Fruit fly (Drosophila melanogaster) whole organism, embryonic: Measurements from ENCODE around the gene CG42268.

ENCODE experiments used
- CG12744 ChIP-seq: fragments of 200-800 bp; sonication (Bioruptor generic); optimal IDR thresholded peaks from 2 replicates; lab custom pipeline; 2016; ENCODE audit warnings: missing biosample characterization, missing genetic modification characterization
- CG13287 ChIP-seq: fragments of 200-800 bp; sonication (Bioruptor generic); IDR thresholded peaks from 2 replicates; pipeline ENCODE4 v1.3.6; 2022; ENCODE audit warnings: missing biosample characterization, missing genetic modification characterization; ENCODE audit not compliant: partially characterized antibody
- CG15479 ChIP-seq: fragments of 200-800 bp; sonication (Bioruptor generic); optimal IDR thresholded peaks from 3 replicates; lab custom pipeline; 2019; ENCODE audit warnings: missing biosample characterization, mild to moderate bottlenecking, missing genetic modification characterization, moderate library complexity
- CG1603 ChIP-seq: fragments of 200-800 bp; sonication (Bioruptor generic); optimal IDR thresholded peaks from 2 replicates; lab custom pipeline; 2019; ENCODE audit warnings: missing biosample characterization, mild to moderate bottlenecking, missing genetic modification characterization, moderate library complexity
- CG2712 ChIP-seq: fragments of 200-800 bp; optimal IDR thresholded peaks from 3 replicates; lab custom pipeline; 2019; ENCODE audit warnings: missing biosample characterization, mild to moderate bottlenecking, missing genetic modification characterization, moderate library complexity
- CG30431 ChIP-seq: fragments of 200-800 bp; sonication (Bioruptor generic); optimal IDR thresholded peaks from 2 replicates; lab custom pipeline; 2017; ENCODE audit warnings: missing biosample characterization, missing genetic modification characterization
- CG32532 ChIP-seq: fragments of 200-800 bp; sonication (Bioruptor generic); IDR thresholded peaks from 2 replicates; pipeline ENCODE4 v1.3.6; 2022; ENCODE audit warnings: missing biosample characterization, missing genetic modification characterization
- CG34224 ChIP-seq: fragments of 200-800 bp; sonication (Bioruptor generic); IDR thresholded peaks from 3 replicates; pipeline ENCODE4 v1.3.6; 2022; ENCODE audit warnings: missing biosample characterization, missing genetic modification characterization; ENCODE audit not compliant: partially characterized antibody
- CG3847 ChIP-seq: fragments of 200-800 bp; sonication (Bioruptor generic); IDR thresholded peaks from 2 replicates; pipeline ENCODE4 v1.3.6; 2022; ENCODE audit warnings: missing biosample characterization, missing genetic modification characterization
- CG4328 ChIP-seq: fragments of 200-800 bp; sonication (Bioruptor generic); optimal IDR thresholded peaks from 3 replicates; lab custom pipeline; 2017; ENCODE audit warnings: missing biosample characterization, missing genetic modification reagents, missing genetic modification characterization
- CG4707 ChIP-seq: fragments of 200-800 bp; sonication (Bioruptor generic); optimal IDR thresholded peaks from 2 replicates; lab custom pipeline; 2018; ENCODE audit warnings: missing biosample characterization, mild to moderate bottlenecking, missing genetic modification characterization, moderate library complexity
- CG7963 ChIP-seq: fragments of 200-800 bp; sonication (Bioruptor generic); IDR thresholded peaks from 3 replicates; pipeline ENCODE4 v1.3.6; 2022; ENCODE audit warnings: missing biosample characterization, missing genetic modification characterization; ENCODE audit not compliant: partially characterized antibody
- CG8924 ChIP-seq: fragments of 200-800 bp; optimal IDR thresholded peaks from 3 replicates; lab custom pipeline; 2019; ENCODE audit warnings: missing biosample characterization, mild to moderate bottlenecking, missing genetic modification characterization, moderate library complexity
- CTCF ChIP-seq: fragments of 200-800 bp; sonication (Bioruptor generic); optimal IDR thresholded peaks from 2 replicates; lab custom pipeline; 2017; ENCODE audit warnings: missing biosample characterization, mild to moderate bottlenecking, missing genetic modification characterization, moderate library complexity
- E2f1 ChIP-seq: fragments of 200-800 bp; sonication (Bioruptor generic); IDR thresholded peaks from 2 replicates; pipeline ENCODE4 v1.3.6; 2022; ENCODE audit warnings: missing biosample characterization, missing genetic modification characterization
- ERR ChIP-seq: fragments of 200-800 bp; sonication (Bioruptor generic); optimal IDR thresholded peaks from 2 replicates; lab custom pipeline; 2016; ENCODE audit warnings: missing biosample characterization, missing genetic modification characterization
- Ets65A ChIP-seq: fragments of 200-800 bp; sonication (Bioruptor generic); peaks from one replicate; lab custom pipeline; 2016; ENCODE audit warnings: missing biosample characterization, missing genetic modification characterization
- Hsf ChIP-seq: fragments of 200-800 bp; sonication (Bioruptor generic); optimal IDR thresholded peaks from 3 replicates; lab custom pipeline; 2016; ENCODE audit warnings: missing biosample characterization, missing genetic modification characterization
- MBD-R2 ChIP-seq: fragments of 200-800 bp; sonication (Bioruptor generic); IDR thresholded peaks from 2 replicates; pipeline ENCODE4 v1.3.6; 2022; ENCODE audit warnings: missing biosample characterization, missing genetic modification characterization
- MESR4 ChIP-seq: fragments of 200-800 bp; sonication (Bioruptor generic); optimal IDR thresholded peaks from 2 replicates; lab custom pipeline; 2018; ENCODE audit warnings: missing biosample characterization, mild to moderate bottlenecking, missing genetic modification characterization, moderate library complexity
- Med ChIP-seq: fragments of 200-800 bp; sonication (Bioruptor generic); peaks from one replicate; lab custom pipeline; 2016; ENCODE audit warnings: missing biosample characterization, missing genetic modification characterization, mild to moderate bottlenecking, inconsistent platforms, moderate library complexity
- Mrtf ChIP-seq: fragments of 200-800 bp; sonication (Bioruptor generic); IDR thresholded peaks from 3 replicates; pipeline ENCODE4 v1.3.6; 2022; ENCODE audit warnings: missing biosample characterization, missing genetic modification characterization
- Myb ChIP-seq: fragments of 200-800 bp; sonication (Bioruptor generic); optimal IDR thresholded peaks from 2 replicates; lab custom pipeline; 2016; ENCODE audit warnings: missing biosample characterization, missing genetic modification characterization
- Neu2 ChIP-seq: fragments of 200-800 bp; sonication (Bioruptor generic); optimal IDR thresholded peaks from 3 replicates; lab custom pipeline; 2016; ENCODE audit warnings: missing biosample characterization, missing genetic modification characterization, borderline replicate concordance
- Nf-YC ChIP-seq: fragments of 200-800 bp; optimal IDR thresholded peaks from 3 replicates; lab custom pipeline; 2019; ENCODE audit warnings: missing biosample characterization, mild to moderate bottlenecking, missing genetic modification characterization, moderate library complexity
- Rfx ChIP-seq: fragments of 200-800 bp; sonication (Bioruptor generic); IDR thresholded peaks from 2 replicates; pipeline ENCODE4 v1.3.6; 2022; ENCODE audit warnings: missing biosample characterization, missing genetic modification characterization
- Scr ChIP-seq: fragments of 200-800 bp; sonication (Bioruptor generic); IDR thresholded peaks from 2 replicates; pipeline ENCODE4 v1.3.6; 2022; ENCODE audit warnings: missing biosample characterization, missing genetic modification characterization; ENCODE audit not compliant: partially characterized antibody
- Side ChIP-seq: fragments of 200-800 bp; sonication (Bioruptor generic); optimal IDR thresholded peaks from 2 replicates; lab custom pipeline; 2016; ENCODE audit warnings: missing biosample characterization, missing genetic modification characterization
- Sin3A ChIP-seq: fragments of >200 bp; optimal IDR thresholded peaks from 2 replicates; lab custom pipeline; 2018
- Xrp1 ChIP-seq: fragments of 200-800 bp; sonication (Bioruptor generic); IDR thresholded peaks from 2 replicates; pipeline ENCODE4 v1.3.6; 2022; ENCODE audit warnings: missing biosample characterization, missing genetic modification characterization
- ato ChIP-seq: fragments of 200-800 bp; sonication (Bioruptor generic); IDR thresholded peaks from 2 replicates; pipeline ENCODE4 v1.3.6; 2022; ENCODE audit warnings: missing biosample characterization, missing genetic modification characterization; ENCODE audit not compliant: partially characterized antibody
- br ChIP-seq: fragments of >200 bp; optimal IDR thresholded peaks from 2 replicates; lab custom pipeline; 2017
- dpn ChIP-seq, 2 experiments: fragments of 200-800 bp; sonication (Bioruptor generic); optimal IDR thresholded peaks; 3 replicates each; lab custom pipeline; 2016; ENCODE audit warnings: missing biosample characterization in 2 of 2, missing genetic modification characterization in 2 of 2
- esg ChIP-seq: fragments of 200-800 bp; sonication (Bioruptor generic); conservative IDR thresholded peaks from 2 replicates; pipeline ENCODE4 v1.3.6; 2022; ENCODE audit warnings: missing biosample characterization, missing genetic modification characterization
- gcm2 ChIP-seq: fragments of 200-800 bp; sonication (Bioruptor generic); optimal IDR thresholded peaks from 2 replicates; lab custom pipeline; 2016; ENCODE audit warnings: missing biosample characterization, missing genetic modification characterization
- gro ChIP-seq: fragments of 200-800 bp; sonication (Bioruptor generic); optimal IDR thresholded peaks from 2 replicates; lab custom pipeline; 2016; ENCODE audit warnings: missing biosample characterization, missing genetic modification characterization
- ham ChIP-seq: fragments of 200-800 bp; sonication (Bioruptor generic); IDR thresholded peaks from 2 replicates; pipeline ENCODE4 v1.3.6; 2022; ENCODE audit warnings: missing biosample characterization, missing genetic modification characterization
- her ChIP-seq: fragments of 200-800 bp; sonication (Bioruptor generic); optimal IDR thresholded peaks from 2 replicates; lab custom pipeline; 2016; ENCODE audit warnings: missing biosample characterization, missing genetic modification characterization
- knrl ChIP-seq: fragments of 200-800 bp; sonication (Bioruptor generic); IDR thresholded peaks from 3 replicates; pipeline ENCODE4 v1.3.6; 2022; ENCODE audit warnings: missing biosample characterization, missing genetic modification characterization; ENCODE audit not compliant: partially characterized antibody
- nom ChIP-seq: fragments of 200-800 bp; sonication (Bioruptor generic); optimal IDR thresholded peaks from 2 replicates; lab custom pipeline; 2017; ENCODE audit warnings: missing biosample characterization, missing genetic modification characterization, mild to moderate bottlenecking, moderate library complexity, missing genetic modification reagents
- pho ChIP-seq: fragments of 200-800 bp; sonication (Bioruptor generic); optimal IDR thresholded peaks from 2 replicates; lab custom pipeline; 2016; ENCODE audit warnings: missing biosample characterization, missing genetic modification characterization
- prd ChIP-seq, 3 experiments: fragments of >200 bp in 2 of 3; fragments of 200-800 bp in 1 of 3; sonication (Bioruptor generic) in 1 of 3; optimal IDR thresholded peaks in 2 of 3; IDR thresholded peaks in 1 of 3; 2 replicates in 2 of 3; 3 replicates in 1 of 3; pipeline versions ENCODE4 v1.3.6 to Lab custom; 2017 to 2022; ENCODE audit warnings: missing biosample characterization in 1 of 3, missing genetic modification characterization in 1 of 3
- ranshi ChIP-seq: fragments of 200-800 bp; sonication (Bioruptor generic); IDR thresholded peaks from 2 replicates; pipeline ENCODE4 v1.3.6; 2022; ENCODE audit warnings: missing biosample characterization, missing genetic modification characterization
- sens ChIP-seq: fragments of 200-800 bp; sonication (Bioruptor generic); peaks from one replicate; lab custom pipeline; 2016; ENCODE audit warnings: missing biosample characterization, missing genetic modification characterization
- sens-2 ChIP-seq: fragments of 200-800 bp; sonication (Bioruptor generic); IDR thresholded peaks from 2 replicates; pipeline ENCODE4 v1.3.6; 2022; ENCODE audit warnings: missing biosample characterization, missing genetic modification characterization
- slbo ChIP-seq: fragments of 200-800 bp; sonication (Bioruptor generic); IDR thresholded peaks from 2 replicates; pipeline ENCODE4 v1.3.6; 2022; ENCODE audit warnings: missing biosample characterization, missing genetic modification characterization
- stc ChIP-seq: fragments of 200-800 bp; sonication (Bioruptor generic); IDR thresholded peaks from 2 replicates; pipeline ENCODE4 v1.3.6; 2022; ENCODE audit warnings: missing biosample characterization, missing genetic modification characterization
- tap ChIP-seq: fragments of 200-800 bp; optimal IDR thresholded peaks from 3 replicates; lab custom pipeline; 2019; ENCODE audit warnings: missing biosample characterization, mild to moderate bottlenecking, missing genetic modification characterization, moderate library complexity
- vvl ChIP-seq: fragments of 200-800 bp; sonication (Bioruptor generic); IDR thresholded peaks from 2 replicates; pipeline ENCODE4 v1.3.6; 2022; ENCODE audit warnings: missing biosample characterization, missing genetic modification characterization
- z ChIP-seq: fragments of 200-800 bp; sonication (Bioruptor generic); IDR thresholded peaks from 3 replicates; pipeline ENCODE4 v1.3.6; 2022; ENCODE audit warnings: missing biosample characterization, missing genetic modification characterization
- zen2 ChIP-seq: fragments of 200-800 bp; sonication (Bioruptor generic); IDR thresholded peaks from 3 replicates; pipeline ENCODE4 v1.3.6; 2022; ENCODE audit warnings: missing biosample characterization, missing genetic modification characterization; ENCODE audit not compliant: partially characterized antibody

Gene CG42268

DNA sequence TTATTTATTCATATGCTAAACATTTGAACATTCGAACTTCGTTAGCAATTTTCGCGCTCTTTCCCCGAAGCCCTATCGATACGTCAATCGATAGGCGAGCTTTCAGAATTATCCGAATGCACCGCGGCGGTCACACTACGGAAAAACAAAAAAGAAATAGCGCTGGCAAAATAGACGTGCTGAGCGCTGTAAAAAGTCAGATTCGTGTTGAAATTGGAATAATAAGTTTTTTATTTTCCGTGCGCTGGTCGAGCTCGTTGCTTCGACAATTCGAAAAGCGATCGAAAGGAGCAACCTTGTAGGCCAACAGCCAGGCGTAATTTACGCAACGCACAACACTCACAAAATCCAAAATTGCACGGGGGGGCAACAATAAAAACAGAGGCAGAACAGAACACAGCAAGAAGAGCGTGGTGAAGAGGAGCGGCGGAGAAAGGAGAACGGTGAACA is 62.0 kb downstream of the CG42268 start, which contains the start of gene Ubc4 (continued):
- TF ChIP-seq dpn (GFP tag; optimal IDR thresholded peaks at IDR 0.05; lab: Kevin White, UChicago) (peak in 1 of 2 experiments; percentile 2), Side (GFP tag; lab: Kevin White, UChicago) (peak; percentile 32), Ets65A (GFP tag; lab: Kevin White, UChicago) (peak; percentile 49), CG15479 (GFP tag; lab: Kevin White, UChicago) (no peak), ranshi (GFP tag; lab: Robert Waterston, UW) (no peak), CG7963 (GFP tag; lab: Robert Waterston, UW) (peak; percentile 86), ham (GFP tag; lab: Robert Waterston, UW) (no peak), CG8924 (tag; lab: Kevin White, UChicago) (no peak), vvl (GFP tag; lab: Robert Waterston, UW) (peak; percentile 58), z (GFP tag; lab: Robert Waterston, UW) (no peak), Mrtf (GFP tag; lab: Robert Waterston, UW) (0 out of 3 replicates have a peak, but pooled peaks have one; percentile 32), Med (GFP tag; lab: Kevin White, UChicago) (peak; percentile 88), MBD-R2 (GFP tag; lab: Robert Waterston, UW) (peak; percentile 56; the same call in 1 of the 2 replicates), prd (optimal IDR thresholded peaks at IDR 0.05; lab: Kevin White, UChicago) (no peak), prd (GFP tag; IDR thresholded peaks at IDR 0.05; lab: Robert Waterston, UW) (0 out of 3 replicates have a peak, but pooled peaks have one; percentile 10), sens-2 (GFP tag; lab: Robert Waterston, UW) (no peak), CTCF (GFP tag; lab: Kevin White, UChicago) (peak; percentile 75), tap (tag; lab: Kevin White, UChicago) (no peak), pho (GFP tag; lab: Kevin White, UChicago) (peak; percentile 28), CG3847 (GFP tag; lab: Robert Waterston, UW) (peak; percentile 37), knrl (peak; percentile 83), CG13287 (GFP tag; lab: Robert Waterston, UW) (peak; percentile 91), Neu2 (GFP tag; lab: Kevin White, UChicago) (no peak), her (peak; percentile 19), CG2712 (tag; lab: Kevin White, UChicago) (peak; percentile 15), slbo (peak; percentile 54; the same call in 1 of the 2 replicates), Sin3A (lab: Kevin White, UChicago) (peak; percentile 18), Scr (peak; percentile 81), Nf-YC (peak; percentile 74), esg (GFP tag; lab: Robert Waterston, UW) (no peak), stc (GFP tag; lab: Robert Waterston, UW) (0 out of 2 replicates have a peak, but pooled peaks have one; percentile 11), gro (GFP tag; lab: Kevin White, UChicago) (peak; percentile 42), Hsf (GFP tag; lab: Kevin White, UChicago) (no peak), ato (GFP tag; lab: Robert Waterston, UW) (peak; percentile 77), E2f1 (GFP tag; lab: Robert Waterston, UW) (peak; percentile 44; the same call in 1 of the 2 replicates), CG4328 (GFP tag; lab: Kevin White, UChicago) (no peak), CG34224 (GFP tag; lab: Robert Waterston, UW) (peak; percentile 87), sens (GFP tag; lab: Kevin White, UChicago) (peak; percentile 53), Myb (peak; percentile 92), zen2 (peak; percentile 77), MESR4 (peak; percentile 73), CG1603 (tag; lab: Kevin White, UChicago) (peak; percentile 56), CG32532 (peak; percentile 32; the same call in 1 of the 2 replicates), Xrp1 (GFP tag; lab: Robert Waterston, UW) (no peak), Rfx (GFP tag; lab: Robert Waterston, UW) (peak; percentile 53), CG4707 (no peak), CG30431 (GFP tag; lab: Kevin White, UChicago) (no peak), ERR (peak; percentile 8), CG12744 (GFP tag; lab: Kevin White, UChicago) (no peak), gcm2 (no peak), br (lab: Kevin White, UChicago) (no peak), nom (GFP tag; lab: Kevin White, UChicago) (peak; percentile 52)
